Worm (Caenorhabditis elegans): ENCODE results near the gene mtm-3.

mtm-3 gene

DNA sequence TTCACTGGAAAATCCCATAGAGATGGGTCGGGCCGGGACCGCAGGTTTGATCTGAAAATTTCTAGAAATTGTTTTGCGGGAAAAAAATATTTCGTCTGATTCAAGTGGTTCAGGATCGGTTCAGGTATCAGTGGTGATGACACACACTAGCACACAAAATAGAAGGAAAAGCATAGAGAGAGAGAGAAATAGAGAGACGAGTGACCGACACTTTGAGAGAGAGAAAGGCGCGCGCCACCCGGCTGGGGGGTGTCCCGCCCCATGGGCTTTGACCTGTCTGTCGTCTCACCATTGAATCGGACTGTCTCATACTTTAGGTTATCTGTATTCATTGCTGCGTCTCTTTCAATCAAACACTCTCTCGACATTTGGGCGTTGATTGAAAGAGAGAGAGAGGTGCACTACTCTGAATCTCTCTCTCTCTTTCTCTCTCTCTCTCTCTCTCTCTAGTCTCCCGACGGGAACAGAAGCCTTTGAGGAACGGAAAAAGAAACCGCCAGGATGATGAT is 13.8 kb downstream of the mtm-3 start, which contains the start of gene acy-3:
Gene acy-3 (minus strand): TSS at position 51 of the 509 bp plus-strand sequence.
- peak; percentile 72; the same call in 1 of the 2 replicates for TF ChIP-seq egl-43 (GFP tag; IDR thresholded peaks at IDR 0.05)
- TF ChIP-seq lin-29 (GFP tag; IDR thresholded peaks at IDR 0.05) = no peak
- peak; percentile 17 to 45 for TF ChIP-seq lsy-2 (tag; optimal IDR thresholded peaks at IDR 0.05)
- TF ChIP-seq lin-1 (GFP tag; IDR thresholded peaks at IDR 0.05) = peak; percentile 30; the same call in 1 of the 2 replicates
- TF ChIP-seq snpc-4 (tag; optimal IDR thresholded peaks at IDR 0.05) = no peak
- peak; percentile 29 for TF ChIP-seq nhr-102 (tag; optimal IDR thresholded peaks at IDR 0.05)
- TF ChIP-seq fos-1 (tag; optimal IDR thresholded peaks at IDR 0.05) = no peak
- TF ChIP-seq Y105C5A.15 (GFP tag; IDR thresholded peaks at IDR 0.05) = no peak
- TF ChIP-seq spr-3 (GFP tag; optimal IDR thresholded peaks at IDR 0.05) = no peak
- no peak for TF ChIP-seq vab-7 (GFP tag; IDR thresholded peaks at IDR 0.05)
- peak; percentile 75 for TF ChIP-seq mxl-3 (GFP tag; optimal IDR thresholded peaks at IDR 0.05)
- TF ChIP-seq hif-1 (tag; optimal IDR thresholded peaks at IDR 0.05) = peak in 1 of 2 experiments; percentile 26
- peak; percentile 28; the same call in 1 of the 2 replicates for TF ChIP-seq dmd-6 (GFP tag; IDR thresholded peaks at IDR 0.05)
- no peak for TF ChIP-seq tag-97 (GFP tag; IDR thresholded peaks at IDR 0.05)
- no peak for TF ChIP-seq unc-39 (tag; optimal IDR thresholded peaks at IDR 0.05)
- TF ChIP-seq ctbp-1 (GFP tag; IDR thresholded peaks at IDR 0.05) = no peak
- peak; percentile 57 for TF ChIP-seq nhr-28 (tag; optimal IDR thresholded peaks at IDR 0.05)
- TF ChIP-seq mdl-1 (tag; optimal IDR thresholded peaks at IDR 0.05) = peak; percentile 78
- TF ChIP-seq spr-1 (tag; optimal IDR thresholded peaks at IDR 0.05) = peak; percentile 6
- no peak for TF ChIP-seq D1046.2 (GFP tag; IDR thresholded peaks at IDR 0.05)
- peak; percentile 17 for TF ChIP-seq aha-1 (tag)
- TF ChIP-seq ceh-44 (GFP tag; IDR thresholded peaks at IDR 0.05) = no peak
- peak; percentile 69; the same call in 1 of the 2 replicates for TF ChIP-seq hmg-1.1 (GFP tag; IDR thresholded peaks at IDR 0.05)
- TF ChIP-seq mes-2 (tag; optimal IDR thresholded peaks at IDR 0.05; ENCODE audit: poor library complexity, severe bottlenecking) = peak; percentile 50
- TF ChIP-seq nhr-77 (tag; optimal IDR thresholded peaks at IDR 0.05) = peak; percentile 23
- TF ChIP-seq ceh-20 (GFP tag; IDR thresholded peaks at IDR 0.05) = 0 out of 2 replicates have a peak, but pooled peaks have one; percentile 53
- no peak for TF ChIP-seq lin-39 (tag; optimal IDR thresholded peaks at IDR 0.05)
- TF ChIP-seq ZK546.5 (tag; optimal IDR thresholded peaks at IDR 0.05) = no peak
- TF ChIP-seq mep-1 (tag; optimal IDR thresholded peaks at IDR 0.05) = peak; percentile 55
- TF ChIP-seq rbr-2 (tag; optimal IDR thresholded peaks at IDR 0.05) = peak; percentile 46
- TF ChIP-seq pqm-1 (tag; optimal IDR thresholded peaks at IDR 0.05) = peak; percentile 11
- no peak for TF ChIP-seq php-3 (GFP tag; IDR thresholded peaks at IDR 0.05)
- no peak for TF ChIP-seq zip-11 (GFP tag; IDR thresholded peaks at IDR 0.05)
- peak; percentile 67 for TF ChIP-seq dve-1 (tag; optimal IDR thresholded peaks at IDR 0.05; ENCODE audit: insufficient read depth)
- no peak for TF ChIP-seq saeg-2 (GFP tag; IDR thresholded peaks at IDR 0.05)
- TF ChIP-seq F26F4.8 (GFP tag; conservative IDR thresholded peaks at IDR 0.05) = no peak
- no peak for TF ChIP-seq F44E2.7 (GFP tag; IDR thresholded peaks at IDR 0.05)
- TF ChIP-seq nhr-111 (GFP tag; optimal IDR thresholded peaks at IDR 0.05) = no peak
- TF ChIP-seq dpl-1 (GFP tag; optimal IDR thresholded peaks at IDR 0.05) = peak; percentile 27
- TF ChIP-seq jun-1 (tag; optimal IDR thresholded peaks at IDR 0.05) = no peak
- peak; percentile 0 for TF ChIP-seq lin-13 (GFP tag; optimal IDR thresholded peaks at IDR 0.05)
- peak; percentile 72; the same call in 1 of the 2 replicates for TF ChIP-seq T26A8.4 (GFP tag; IDR thresholded peaks at IDR 0.05)
- TF ChIP-seq duxl-1 (tag; optimal IDR thresholded peaks at IDR 0.05; ENCODE audit: poor library complexity) = peak; percentile 66
- no peak for TF ChIP-seq nhr-237 (tag; optimal IDR thresholded peaks at IDR 0.05)
- TF ChIP-seq nhr-25 (tag; optimal IDR thresholded peaks at IDR 0.05; ENCODE audit: borderline replicate concordance, insufficient read depth) = no peak
- peak; percentile 47; the same call in 1 of the 2 replicates for TF ChIP-seq nhr-41 (GFP tag; IDR thresholded peaks at IDR 0.05)
- TF ChIP-seq arid-1 (GFP tag; conservative IDR thresholded peaks at IDR 0.05) = 0 out of 2 replicates have a peak, but pooled peaks have one; percentile 44
- TF ChIP-seq ztf-7 (tag; optimal IDR thresholded peaks at IDR 0.05) = peak; percentile 38
- TF ChIP-seq daf-16 (GFP tag; optimal IDR thresholded peaks at IDR 0.05) = peak in 1 of 2 experiments; percentile 57
- TF ChIP-seq daf-16 (tag; optimal IDR thresholded peaks at IDR 0.05) = peak; percentile 32
- TF ChIP-seq lir-3 (tag; optimal IDR thresholded peaks at IDR 0.05) = no peak

Data from whole organism, L4 larva.